Worm (Caenorhabditis elegans) whole organism, early embryonic: ENCODE measurements around the gene nhr-286.

ENCODE experiments used
- B0310.2 ChIP-seq: sonication (generic microtip); optimal IDR thresholded peaks from 2 replicates; lab custom pipeline; 2016; ENCODE audit warnings: mild to moderate bottlenecking, missing genetic modification characterization, missing compliant biosample characterization
- F13C5.2 ChIP-seq: sonication (generic microtip); optimal IDR thresholded peaks from 2 replicates; lab custom pipeline; 2017; ENCODE audit warnings: mild to moderate bottlenecking, missing genetic modification characterization, inconsistent platforms, missing compliant biosample characterization
- aly-1 ChIP-seq: sonication (generic microtip); optimal IDR thresholded peaks from 2 replicates; lab custom pipeline; 2016; ENCODE audit warnings: missing genetic modification characterization, missing compliant biosample characterization
- ama-1 ChIP-seq: fragments of 150-350 bp; optimal IDR thresholded peaks from 2 replicates; lab custom pipeline; 2014
- ceh-13 ChIP-seq: fragments of 200-800 bp; sonication (Bioruptor generic); optimal IDR thresholded peaks from 2 replicates; lab custom pipeline; 2018; ENCODE audit warnings: mild to moderate bottlenecking, missing genetic modification characterization, missing compliant biosample characterization
- ceh-36 ChIP-seq: sonication (generic microtip); optimal IDR thresholded peaks from 2 replicates; lab custom pipeline; 2016; ENCODE audit warnings: missing genetic modification characterization, inconsistent platforms, missing compliant biosample characterization
- ets-7 ChIP-seq: sonication (generic microtip); optimal IDR thresholded peaks from 2 replicates; lab custom pipeline; 2016; ENCODE audit warnings: missing genotype, missing genetic modification characterization, missing compliant biosample characterization
- flt-1 ChIP-seq: fragments of 200-800 bp; sonication (Bioruptor generic); IDR thresholded peaks from 2 replicates; pipeline ENCODE4 v1.3.6; 2022; ENCODE audit warnings: missing genetic modification characterization, missing compliant biosample characterization
- hmbx-1 ChIP-seq: sonication (generic microtip); optimal IDR thresholded peaks from 2 replicates; lab custom pipeline; 2016; ENCODE audit warnings: mild to moderate bottlenecking, missing genetic modification characterization, missing compliant biosample characterization
- hmg-4 ChIP-seq: fragments of 200-800 bp; sonication (Bioruptor generic); optimal IDR thresholded peaks from 2 replicates; lab custom pipeline; 2018; ENCODE audit warnings: mild to moderate bottlenecking, missing genetic modification characterization, missing compliant biosample characterization
- hnd-1 ChIP-seq: sonication (generic microtip); optimal IDR thresholded peaks from 2 replicates; lab custom pipeline; 2016; ENCODE audit warnings: missing genetic modification characterization, missing compliant biosample characterization
- pes-1 ChIP-seq: fragments of 200-800 bp; sonication (Bioruptor generic); IDR thresholded peaks from 2 replicates; pipeline ENCODE4 v1.3.6; 2022; ENCODE audit warnings: missing genetic modification reagents, missing genetic modification characterization, missing compliant biosample characterization
- scrt-1 ChIP-seq: fragments of 200-800 bp; sonication (Bioruptor generic); IDR thresholded peaks from 2 replicates; pipeline ENCODE4 v1.3.6; 2022; ENCODE audit warnings: missing genetic modification characterization, missing compliant biosample characterization
- sea-1 ChIP-seq: fragments of 200-800 bp; sonication (Bioruptor generic); conservative IDR thresholded peaks from 2 replicates; pipeline ENCODE4 v1.3.6; 2022; ENCODE audit warnings: missing genetic modification characterization, missing compliant biosample characterization
- tbx-11 ChIP-seq: fragments of 200-800 bp; sonication (Bioruptor generic); IDR thresholded peaks from 2 replicates; pipeline ENCODE4 v1.3.6; 2022; ENCODE audit warnings: missing genetic modification characterization, missing compliant biosample characterization
- tbx-37 ChIP-seq: fragments of 200-800 bp; sonication (Bioruptor generic); conservative IDR thresholded peaks from 2 replicates; pipeline ENCODE4 v1.3.6; 2022; ENCODE audit warnings: missing genetic modification reagents, missing genetic modification characterization, missing compliant biosample characterization
- tra-4 ChIP-seq: sonication (generic microtip); optimal IDR thresholded peaks from 2 replicates; lab custom pipeline; 2017; ENCODE audit warnings: missing genetic modification characterization, missing compliant biosample characterization

The nhr-286 gene

DNA sequence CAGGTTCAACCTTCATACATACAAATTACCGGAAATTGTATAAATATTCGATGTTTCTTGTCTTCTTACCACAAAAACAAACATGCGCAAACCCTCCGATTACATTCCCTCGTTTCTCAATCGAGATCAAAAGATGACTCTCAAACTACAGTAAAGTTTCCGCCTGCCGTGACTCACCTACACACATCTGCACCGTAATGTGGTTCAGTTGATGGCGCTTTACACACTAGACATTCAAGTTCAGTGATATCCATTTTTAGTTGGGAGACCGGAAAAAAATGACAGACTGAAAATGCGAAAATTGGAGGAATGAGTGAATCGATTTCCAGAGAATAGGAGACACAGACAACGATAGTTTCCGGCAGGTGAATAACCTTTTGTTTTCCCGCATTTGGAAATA lies at the start of gene nhr-286:
TSS of gene nhr-286 (minus strand) at position 324 of the 400 bp plus-strand sequence.
- TF ChIP-seq scrt-1 (GFP tag; lab: Robert Waterston, UW) (no peak), hmg-4 (no peak), ceh-36 (tag; lab: Kevin White, UChicago) (no peak), ama-1 (lab: Kevin White, UChicago) (no peak), hnd-1 (tag; lab: Kevin White, UChicago) (no peak), tbx-37 (GFP tag; lab: Robert Waterston, UW) (no peak), ets-7 (tag; lab: Kevin White, UChicago) (no peak), flt-1 (GFP tag; lab: Robert Waterston, UW) (no peak)

DNA sequence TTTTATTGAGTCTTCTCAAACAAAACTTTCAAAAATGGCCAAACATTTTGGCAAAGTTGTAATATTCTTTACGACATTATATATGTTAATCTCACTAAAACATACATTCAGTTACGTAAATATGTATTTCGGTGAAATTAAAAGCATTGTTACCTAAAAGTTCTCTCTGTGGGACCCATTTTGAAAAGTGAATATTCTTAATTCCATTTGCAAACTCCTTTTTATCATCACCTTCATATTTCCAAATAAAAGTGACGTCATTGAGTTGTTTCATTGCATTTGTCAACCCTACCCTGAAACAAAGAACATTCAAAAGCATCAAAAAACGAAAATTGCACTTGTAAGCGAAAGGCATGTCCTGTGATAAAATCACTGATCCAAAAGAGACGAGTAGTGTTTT lies 49.0 kb upstream of the nhr-286 start:
- no peak for TF ChIP-seq B0310.2 (tag; lab: Kevin White, UChicago)
- no peak for TF ChIP-seq aly-1
- TF ChIP-seq F13C5.2 = no peak
- no peak for TF ChIP-seq hmg-4
- no peak for TF ChIP-seq flt-1 (GFP tag; lab: Robert Waterston, UW)
- TF ChIP-seq pes-1 = no peak

- no peak for TF ChIP-seq sea-1
- TF ChIP-seq hmbx-1 (tag; lab: Kevin White, UChicago) = no peak
- TF ChIP-seq hmg-4 = no peak
- TF ChIP-seq flt-1 (GFP tag; lab: Robert Waterston, UW) = no peak
- no peak for TF ChIP-seq F13C5.2
- no peak for TF ChIP-seq pes-1
- no peak for TF ChIP-seq ama-1 (lab: Kevin White, UChicago)
- no peak for TF ChIP-seq hnd-1 (tag; lab: Kevin White, UChicago)
- no peak for TF ChIP-seq B0310.2 (tag; lab: Kevin White, UChicago)
- no peak for TF ChIP-seq aly-1
- no peak for TF ChIP-seq ets-7 (tag; lab: Kevin White, UChicago)
- no peak for TF ChIP-seq tbx-37 (GFP tag; lab: Robert Waterston, UW)
Observed at ce11 chrV:7138320-7138719, 46.9 kb upstream of the nhr-286 start, which contains the start of gene str-112. TSS of gene str-112 (minus strand) at chrV:7138420.

- TF ChIP-seq sea-1 (no peak), ama-1 (lab: Kevin White, UChicago) (no peak), tbx-11 (GFP tag; lab: Robert Waterston, UW) (no peak), pes-1 (no peak), B0310.2 (tag; lab: Kevin White, UChicago) (no peak), tra-4 (tag; lab: Kevin White, UChicago) (no peak), ets-7 (tag; lab: Kevin White, UChicago) (no peak), hnd-1 (tag; lab: Kevin White, UChicago) (no peak), hmbx-1 (tag; lab: Kevin White, UChicago) (no peak), tbx-37 (GFP tag; lab: Robert Waterston, UW) (no peak), scrt-1 (GFP tag; lab: Robert Waterston, UW) (no peak), ceh-13 (GFP tag; lab: Kevin White, UChicago) (no peak), hmg-4 (no peak), F13C5.2 (no peak), flt-1 (GFP tag; lab: Robert Waterston, UW) (no peak), aly-1 (no peak)
Observed at ce11 chrV:7136859-7137258, 45.4 kb upstream of the nhr-286 start.

- TF ChIP-seq tbx-11 (GFP tag; lab: Robert Waterston, UW) = no peak
Observed at ce11 chrV:7133963-7134362, 42.6 kb upstream of the nhr-286 start, which contains the start of gene F10D2.16. TSS of gene F10D2.16 (plus strand) at chrV:7134263.

ce11 chrV:7132248-7132647 lies 40.8 kb upstream of the nhr-286 start, which contains the start of gene sre-10:
TSS of gene sre-10 (plus strand) at chrV:7132548.
- TF ChIP-seq F13C5.2 (no peak), aly-1 (no peak), tbx-11 (GFP tag; lab: Robert Waterston, UW) (no peak), hmbx-1 (tag; lab: Kevin White, UChicago) (no peak), flt-1 (GFP tag; lab: Robert Waterston, UW) (no peak)

DNA sequence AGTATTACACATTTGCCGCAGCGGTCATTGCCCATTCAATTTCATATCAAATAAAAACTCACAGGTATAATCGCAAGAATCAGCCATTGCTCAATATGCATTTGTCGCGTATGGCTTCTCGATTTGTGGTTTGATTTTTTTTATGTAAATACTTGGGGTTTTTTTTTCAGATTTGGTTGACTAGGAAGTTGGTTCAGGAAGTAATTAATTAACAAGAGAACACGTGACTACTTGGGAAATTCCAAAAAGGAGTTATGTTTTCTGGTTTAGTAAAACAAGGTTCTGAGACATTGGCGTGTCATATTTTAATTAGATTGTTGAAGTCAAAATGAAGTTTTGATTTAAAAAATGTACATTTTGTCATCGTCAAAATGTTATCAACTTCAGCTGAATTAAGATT lies 39.6 kb upstream of the nhr-286 start, which contains the start of gene srx-36:
TSS of gene srx-36 (minus strand) at position 101 of the 400 bp plus-strand sequence.
- TF ChIP-seq tra-4 (tag; lab: Kevin White, UChicago) (no peak), flt-1 (GFP tag; lab: Robert Waterston, UW) (no peak), tbx-37 (GFP tag; lab: Robert Waterston, UW) (no peak), pes-1 (no peak), F13C5.2 (no peak), ets-7 (tag; lab: Kevin White, UChicago) (no peak), ceh-36 (tag; lab: Kevin White, UChicago) (no peak), ama-1 (lab: Kevin White, UChicago) (no peak), hmbx-1 (tag; lab: Kevin White, UChicago) (no peak), sea-1 (no peak), hnd-1 (tag; lab: Kevin White, UChicago) (no peak), aly-1 (no peak), tbx-11 (GFP tag; lab: Robert Waterston, UW) (no peak), B0310.2 (tag; lab: Kevin White, UChicago) (no peak), hmg-4 (no peak), scrt-1 (GFP tag; lab: Robert Waterston, UW) (no peak), ceh-13 (GFP tag; lab: Kevin White, UChicago) (no peak)

DNA sequence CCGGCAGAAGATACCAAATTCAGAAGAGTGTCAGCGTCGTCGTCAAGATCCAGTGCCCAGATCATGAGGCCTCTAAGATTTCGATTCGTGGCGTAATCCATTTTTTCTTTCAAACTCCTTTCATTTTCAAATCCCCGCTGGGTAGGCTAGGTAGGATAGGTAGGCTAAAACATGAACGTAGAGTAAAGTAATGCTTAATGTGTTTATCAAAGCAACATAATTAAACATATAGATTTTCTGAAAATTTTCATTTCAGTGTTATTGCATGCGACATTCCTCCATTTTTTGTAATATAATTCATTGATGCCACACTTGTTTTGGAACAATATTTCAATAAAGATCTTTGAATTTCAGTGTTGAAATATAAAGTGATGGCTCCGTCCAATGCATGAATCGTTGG lies 38.0 kb upstream of the nhr-286 start, which contains the start of gene T01C4.8:
TSS of gene T01C4.8 (minus strand) at position 101 of the 400 bp plus-strand sequence.
- TF ChIP-seq ceh-13 (GFP tag; lab: Kevin White, UChicago) (no peak), tbx-37 (GFP tag; lab: Robert Waterston, UW) (no peak), ceh-36 (tag; lab: Kevin White, UChicago) (no peak), flt-1 (GFP tag; lab: Robert Waterston, UW) (no peak), hmbx-1 (tag; lab: Kevin White, UChicago) (no peak), sea-1 (no peak), hnd-1 (tag; lab: Kevin White, UChicago) (no peak), pes-1 (no peak)
